Fruit fly (Drosophila melanogaster): ENCODE measurements around the gene CG45690.
A peak's percentile ranks its signal among the peaks of the same experiment; 100 is the strongest.

Gene CG45690

DNA sequence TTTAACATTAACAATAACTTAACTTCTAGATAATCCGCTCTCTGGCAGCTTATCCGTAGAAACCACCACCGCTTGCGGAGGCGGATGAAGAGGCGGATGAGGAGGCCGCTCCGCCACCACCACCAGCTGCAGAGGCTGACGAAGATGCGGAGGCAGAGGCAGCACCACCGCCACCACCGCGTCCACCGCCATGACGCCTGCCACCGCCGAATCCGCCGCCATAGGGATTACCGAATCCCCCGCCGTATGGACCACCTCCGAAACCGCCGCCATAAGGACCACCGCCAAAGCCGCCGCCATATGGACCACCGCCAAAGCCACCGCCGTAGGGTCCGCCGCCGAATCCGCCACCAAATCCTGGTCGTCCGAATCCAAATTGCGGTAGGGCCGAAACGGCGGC lies 30.7 kb downstream of the CG45690 start:
- TF ChIP-seq CG14655 (GFP tag; optimal IDR thresholded peaks at IDR 0.05) (no peak), CG34367 (tag; optimal IDR thresholded peaks at IDR 0.05) (no peak), Ets98B (GFP tag; IDR thresholded peaks at IDR 0.05) (no peak), gl (tag; optimal IDR thresholded peaks at IDR 0.05) (no peak), CG4496 (GFP tag; IDR thresholded peaks at IDR 0.05) (no peak), CG8159 (tag; optimal IDR thresholded peaks at IDR 0.05) (no peak)

dm6 chr2L:10689221-10690034 lies 31.3 kb downstream of the CG45690 start, which contains the start of gene CG7294:
TSS of gene CG7294 (minus strand) at chr2L:10689271.
- TF ChIP-seq CG15710 (tag; optimal IDR thresholded peaks at IDR 0.05) (no peak), CG14655 (GFP tag; optimal IDR thresholded peaks at IDR 0.05) (no peak), Pif1B (GFP tag; optimal IDR thresholded peaks at IDR 0.05) (no peak), CG8301 (tag; optimal IDR thresholded peaks at IDR 0.05) (no peak), CG4496 (GFP tag; IDR thresholded peaks at IDR 0.05) (no peak), D1 (tag; optimal IDR thresholded peaks at IDR 0.05) (no peak), CG34367 (tag; optimal IDR thresholded peaks at IDR 0.05) (no peak)

dm6 chr2L:10693018-10693417 lies 34.9 kb downstream of the CG45690 start:
- no peak for TF ChIP-seq CG32121 (GFP tag; IDR thresholded peaks at IDR 0.05)
- no peak for TF ChIP-seq D1 (tag; optimal IDR thresholded peaks at IDR 0.05)
- TF ChIP-seq rn (GFP tag; IDR thresholded peaks at IDR 0.05) = no peak
- TF ChIP-seq Pif1B (GFP tag; optimal IDR thresholded peaks at IDR 0.05) = no peak
- no peak for TF ChIP-seq fd96Ca (GFP tag; IDR thresholded peaks at IDR 0.05)
- TF ChIP-seq CG10348 (GFP tag; IDR thresholded peaks at IDR 0.05) = no peak
- TF ChIP-seq CG9948 (tag; optimal IDR thresholded peaks at IDR 0.05) = no peak

dm6 chr2L:10694053-10694618 lies 36.1 kb downstream of the CG45690 start, which contains the start of gene CG17108:
TSS of gene CG17108 (minus strand) at chr2L:10694103.
- TF ChIP-seq CG9948 (tag; optimal IDR thresholded peaks at IDR 0.05) (peak; percentile 32), CG34367 (tag; optimal IDR thresholded peaks at IDR 0.05) (no peak), CG8159 (tag; optimal IDR thresholded peaks at IDR 0.05) (peak; percentile 55), CG14655 (GFP tag; optimal IDR thresholded peaks at IDR 0.05) (peak; percentile 6), CG15710 (tag; optimal IDR thresholded peaks at IDR 0.05) (peak; percentile 36), CG17806 (tag; optimal IDR thresholded peaks at IDR 0.05) (no peak)

DNA sequence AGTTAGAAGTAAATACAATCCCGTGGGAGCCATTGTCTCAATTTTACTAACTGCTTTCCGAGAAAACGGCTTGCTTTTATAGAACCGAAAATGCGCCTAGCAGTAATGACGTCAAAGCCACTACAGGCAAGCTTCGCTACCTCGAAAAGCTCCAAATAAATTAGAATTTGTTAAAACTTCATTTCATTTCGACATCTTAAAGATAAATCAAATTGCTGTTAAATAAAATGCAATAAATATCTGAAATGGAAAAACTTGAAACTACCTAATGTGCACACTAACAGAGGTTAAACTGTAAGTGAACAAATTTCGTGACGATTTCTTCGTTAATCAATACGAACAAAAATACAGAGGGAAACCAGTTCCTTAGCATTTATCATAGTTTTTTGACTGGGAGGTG lies 39.9 kb downstream of the CG45690 start, which contains the start of gene CG7300:
Gene CG7300 (minus strand): TSS at position 52 of the 400 bp plus-strand sequence.
- no peak for TF ChIP-seq CG14655 (GFP tag; optimal IDR thresholded peaks at IDR 0.05)
- TF ChIP-seq CG34367 (tag; optimal IDR thresholded peaks at IDR 0.05) = no peak
- no peak for TF ChIP-seq CG8159 (tag; optimal IDR thresholded peaks at IDR 0.05)
- TF ChIP-seq CG4496 (GFP tag; IDR thresholded peaks at IDR 0.05) = no peak
- no peak for TF ChIP-seq Pif1A (GFP tag; optimal IDR thresholded peaks at IDR 0.05)
- TF ChIP-seq CG15710 (tag; optimal IDR thresholded peaks at IDR 0.05) = no peak
- no peak for TF ChIP-seq CG9948 (tag; optimal IDR thresholded peaks at IDR 0.05)
- no peak for TF ChIP-seq EcR (GFP tag; optimal IDR thresholded peaks at IDR 0.05)
- no peak for TF ChIP-seq CG12605 (GFP tag; IDR thresholded peaks at IDR 0.05)
- no peak for TF ChIP-seq rn (GFP tag; IDR thresholded peaks at IDR 0.05)
- no peak for TF ChIP-seq CG8301 (tag; optimal IDR thresholded peaks at IDR 0.05)
- no peak for TF ChIP-seq CG10348 (GFP tag; IDR thresholded peaks at IDR 0.05)
- no peak for TF ChIP-seq CG32121 (GFP tag; IDR thresholded peaks at IDR 0.05)
- TF ChIP-seq Snoo (tag; optimal IDR thresholded peaks at IDR 0.05) = no peak
- TF ChIP-seq Pif1B (GFP tag; optimal IDR thresholded peaks at IDR 0.05) = no peak
- no peak for TF ChIP-seq gl (tag; optimal IDR thresholded peaks at IDR 0.05)
- TF ChIP-seq CG13204 (GFP tag; optimal IDR thresholded peaks at IDR 0.05) = no peak
- TF ChIP-seq CG17806 (tag; optimal IDR thresholded peaks at IDR 0.05) = no peak

- TF ChIP-seq CG34367 (tag; optimal IDR thresholded peaks at IDR 0.05) (no peak), Pif1A (GFP tag; optimal IDR thresholded peaks at IDR 0.05) (no peak), Snoo (tag; optimal IDR thresholded peaks at IDR 0.05) (no peak), Pif1B (GFP tag; optimal IDR thresholded peaks at IDR 0.05) (no peak), CG4496 (GFP tag; IDR thresholded peaks at IDR 0.05) (no peak), Ets98B (GFP tag; IDR thresholded peaks at IDR 0.05) (no peak), CG10348 (GFP tag; IDR thresholded peaks at IDR 0.05) (no peak), CG13204 (GFP tag; optimal IDR thresholded peaks at IDR 0.05) (no peak)
Observed at dm6 chr2L:10701499-10702062, 43.5 kb downstream of the CG45690 start, which contains the start of gene Lip1. TSS of gene Lip1 (minus strand) at chr2L:10701544.

Data from whole organism, pupa.